Worm (Caenorhabditis elegans): ENCODE measurements around the gene str-243.

ce11 chrV:1480841-1481240, 41.7 kb upstream of the str-243 start:
- TF ChIP-seq F49E8.2 (tag; optimal IDR thresholded peaks at IDR 0.05; ENCODE audit: borderline replicate concordance) (no peak), mdt-29 (GFP tag; IDR thresholded peaks at IDR 0.05) (no peak), tag-97 (GFP tag; IDR thresholded peaks at IDR 0.05) (no peak), ceh-28 (tag; optimal IDR thresholded peaks at IDR 0.05) (no peak), nhr-48 (tag; optimal IDR thresholded peaks at IDR 0.05) (no peak), ama-1 (optimal IDR thresholded peaks at IDR 0.05) (no peak), nhr-11 (tag; optimal IDR thresholded peaks at IDR 0.05) (peak; percentile 39), hlh-30 (tag; optimal IDR thresholded peaks at IDR 0.05; ENCODE audit: insufficient read depth) (no peak), ces-1 (GFP tag; optimal IDR thresholded peaks at IDR 0.05) (no peak), dve-1 (tag; optimal IDR thresholded peaks at IDR 0.05; ENCODE audit: insufficient read depth) (no peak)

Data from whole organism, L4 larva.